Worm (Caenorhabditis elegans): ENCODE results near the gene pqn-71.

ce11 chrV:15415951-15416350 lies 49.5 kb upstream of the pqn-71 start, which contains the start of gene srh-265:
- TF ChIP-seq ztf-4 (tag; optimal IDR thresholded peaks at IDR 0.05): no peak
- no peak for TF ChIP-seq nhr-76 (tag; optimal IDR thresholded peaks at IDR 0.05)
- no peak for TF ChIP-seq pha-4 (tag; optimal IDR thresholded peaks at IDR 0.05)
- no peak for TF ChIP-seq mdl-1 (tag; optimal IDR thresholded peaks at IDR 0.05)
- no peak for TF ChIP-seq pqm-1 (tag; optimal IDR thresholded peaks at IDR 0.05)
- no peak for TF ChIP-seq snpc-4 (tag; optimal IDR thresholded peaks at IDR 0.05)
- TF ChIP-seq nhr-43 (tag; optimal IDR thresholded peaks at IDR 0.05; ENCODE audit: poor library complexity, severe bottlenecking): no peak
- TF ChIP-seq nhr-12 (tag; optimal IDR thresholded peaks at IDR 0.05): no peak
- TF ChIP-seq elt-1 (tag; optimal IDR thresholded peaks at IDR 0.05): no peak
- no peak for TF ChIP-seq zag-1 (tag; optimal IDR thresholded peaks at IDR 0.05)
- TF ChIP-seq egl-5 (tag; optimal IDR thresholded peaks at IDR 0.05): no peak
- TF ChIP-seq lin-15B (tag; optimal IDR thresholded peaks at IDR 0.05): no peak
- TF ChIP-seq unc-62 (GFP tag; optimal IDR thresholded peaks at IDR 0.05): no peak
